Worm (Caenorhabditis elegans) whole organism, L4 larva: ENCODE data around the gene F40A3.7.

Experiments
- jun-1 ChIP-seq: fragments of 150-350 bp; optimal IDR thresholded peaks from 2 replicates; lab custom pipeline; 2014; ENCODE audit warnings: missing biosample characterization, missing genetic modification reagents, missing genetic modification characterization
- zip-2 ChIP-seq: fragments of 150-350 bp; optimal IDR thresholded peaks from 2 replicates; lab custom pipeline; 2014; ENCODE audit warnings: missing biosample characterization, missing genetic modification characterization

DNA sequence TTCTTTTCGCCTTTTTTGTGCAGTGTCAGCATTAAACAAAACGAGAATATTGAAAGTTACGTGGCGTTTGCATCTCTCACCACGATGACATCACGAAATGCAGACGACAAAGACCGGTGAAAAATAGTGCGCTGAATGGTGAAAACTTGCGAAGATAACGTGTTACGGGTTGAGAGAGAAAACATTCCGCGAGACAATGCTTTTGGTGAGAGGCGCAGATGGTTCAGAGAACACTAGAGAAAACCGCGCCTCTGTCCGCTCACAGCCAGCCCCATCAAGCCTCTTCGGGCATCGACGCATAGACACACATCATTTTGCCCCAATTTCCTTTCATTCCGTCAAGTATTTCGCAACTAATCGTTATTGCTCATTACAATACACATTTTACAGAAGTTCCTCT is 45.1 kb downstream of the F40A3.7 start, which contains the start of the genes C37C3.9 and C37C3.18:
- TF ChIP-seq zip-2 (no peak), jun-1 (tag; lab: Kevin White, UChicago) (peak; percentile 77)
